ENCODE assay signal across 2 worm cellular contexts in the genomic region with DNA sequence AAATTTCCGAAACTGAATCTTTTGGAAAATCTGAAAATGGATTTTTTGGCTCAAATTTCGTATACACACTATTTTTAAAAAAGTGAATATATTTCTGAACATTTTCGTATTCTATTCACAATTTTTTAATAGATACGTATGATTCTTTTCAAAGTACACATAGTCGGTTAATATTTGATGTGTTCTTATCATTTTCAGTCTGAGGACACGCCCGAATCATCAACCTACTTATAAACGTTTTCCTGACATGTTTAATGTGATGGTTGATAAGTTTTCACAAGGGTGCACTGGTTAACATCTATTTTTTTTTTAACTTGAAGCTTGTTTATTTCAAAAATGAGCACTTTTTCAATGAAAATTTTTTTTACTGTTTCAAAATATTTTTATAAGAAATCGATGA.
TF ChIP-seq lines count a peak whose summit lies in the region.

No protein-coding gene starts in this region.

TF ChIP-seq in whole organism, L3 larva, 47 proteins besides CTCF, POLR2A, EP300 and RAD21:
- no peak for TF ChIP-seq R02D3.7 (tag; optimal IDR thresholded peaks at IDR 0.05; lab: Kevin White, UChicago)
- no peak for TF ChIP-seq elt-3 (tag; optimal IDR thresholded peaks at IDR 0.05; lab: Kevin White, UChicago)
- no peak for TF ChIP-seq nhr-43 (tag; optimal IDR thresholded peaks at IDR 0.05; lab: Kevin White, UChicago; ENCODE audit: poor library complexity, severe bottlenecking)
- peak; percentile 47 for TF ChIP-seq elt-2 (tag; optimal IDR thresholded peaks at IDR 0.05; lab: Kevin White, UChicago)
- no peak for TF ChIP-seq nhr-11 (tag; optimal IDR thresholded peaks at IDR 0.05; lab: Kevin White, UChicago)
- TF ChIP-seq unc-39 (tag; optimal IDR thresholded peaks at IDR 0.05; lab: Kevin White, UChicago) = no peak
- TF ChIP-seq ama-1 (optimal IDR thresholded peaks at IDR 0.05; lab: Kevin White, UChicago) = no peak
- no peak for TF ChIP-seq sea-2 (GFP tag; optimal IDR thresholded peaks at IDR 0.05; lab: Kevin White, UChicago)
- TF ChIP-seq pha-4 (tag; optimal IDR thresholded peaks at IDR 0.05; lab: Kevin White, UChicago) = peak; percentile 0
- TF ChIP-seq pqm-1 (tag; optimal IDR thresholded peaks at IDR 0.05; lab: Kevin White, UChicago) = peak; percentile 4
- TF ChIP-seq nhr-67 (tag; optimal IDR thresholded peaks at IDR 0.05; lab: Kevin White, UChicago) = no peak

TF ChIP-seq in whole organism, L4 larva, 104 proteins besides CTCF, POLR2A, EP300 and RAD21:
- TF ChIP-seq aha-1 (tag; lab: Kevin White, UChicago) = peak; percentile 56
- TF ChIP-seq dve-1 (tag; optimal IDR thresholded peaks at IDR 0.05; lab: Kevin White, UChicago; ENCODE audit: insufficient read depth) = peak; percentile 49
- peak; percentile 1 for TF ChIP-seq pqm-1 (tag; optimal IDR thresholded peaks at IDR 0.05; lab: Kevin White, UChicago)
- TF ChIP-seq daf-16 (GFP tag; optimal IDR thresholded peaks at IDR 0.05; lab: Kevin White, UChicago) = no peak
- peak; percentile 70 for TF ChIP-seq daf-16 (tag; optimal IDR thresholded peaks at IDR 0.05; lab: Kevin White, UChicago)
- no peak for TF ChIP-seq unc-130 (GFP tag; optimal IDR thresholded peaks at IDR 0.05; lab: Kevin White, UChicago)

Comparison
In these comparisons a context has a peak if more than half of its experiments do, and no peak if none do; other contexts are left out.
1. Of the 28 proteins assayed by ChIP-seq in both whole organism, L4 larva and whole organism, L3 larva: peak only in whole organism, L4 larva: none; only in whole organism, L3 larva: pha-4; in both: pqm-1; in neither: 26.